Fruit fly (Drosophila melanogaster) whole organism, embryonic: ENCODE results near the gene CG31131.

Source experiments
- ATbp ChIP-seq: fragments of 200-800 bp; sonication (Bioruptor generic); optimal IDR thresholded peaks from 2 replicates; lab custom pipeline; 2017; ENCODE audit warnings: missing biosample characterization, mild to moderate bottlenecking, missing genetic modification characterization, missing genetic modification reagents
- BEAF-32 ChIP-seq: fragments of 200-800 bp; sonication (Bioruptor generic); optimal IDR thresholded peaks from 3 replicates; lab custom pipeline; 2017; ENCODE audit warnings: missing biosample characterization, missing genetic modification characterization, mild to moderate bottlenecking, moderate library complexity, missing genetic modification reagents
- Bgb ChIP-seq: fragments of 200-800 bp; sonication (Bioruptor generic); IDR thresholded peaks from 2 replicates; pipeline ENCODE4 v1.3.6; 2022; ENCODE audit warnings: missing biosample characterization, missing genetic modification characterization; ENCODE audit not compliant: partially characterized antibody
- CG10267 ChIP-seq: fragments of 200-800 bp; sonication (Bioruptor generic); optimal IDR thresholded peaks from 2 replicates; lab custom pipeline; 2018; ENCODE audit warnings: missing biosample characterization, mild to moderate bottlenecking, missing genetic modification characterization, moderate library complexity
- CG12299 ChIP-seq: fragments of 200-800 bp; sonication (Bioruptor generic); optimal IDR thresholded peaks from 2 replicates; lab custom pipeline; 2018; ENCODE audit warnings: missing biosample characterization, mild to moderate bottlenecking, missing genetic modification characterization
- CG13894 ChIP-seq: fragments of 200-800 bp; sonication (Bioruptor generic); optimal IDR thresholded peaks from 3 replicates; lab custom pipeline; 2018; ENCODE audit warnings: missing biosample characterization, mild to moderate bottlenecking, missing genetic modification characterization, moderate library complexity
- CG14860 ChIP-seq: fragments of 200-800 bp; sonication (Bioruptor generic); IDR thresholded peaks from 3 replicates; pipeline ENCODE4 v1.3.6; 2022; ENCODE audit warnings: missing biosample characterization, missing genetic modification characterization; ENCODE audit not compliant: partially characterized antibody
- CG15479 ChIP-seq: fragments of 200-800 bp; sonication (Bioruptor generic); optimal IDR thresholded peaks from 3 replicates; lab custom pipeline; 2019; ENCODE audit warnings: missing biosample characterization, mild to moderate bottlenecking, missing genetic modification characterization, moderate library complexity
- CG1603 ChIP-seq: fragments of 200-800 bp; sonication (Bioruptor generic); optimal IDR thresholded peaks from 2 replicates; lab custom pipeline; 2019; ENCODE audit warnings: missing biosample characterization, mild to moderate bottlenecking, missing genetic modification characterization, moderate library complexity
- CG32772 ChIP-seq: fragments of 200-800 bp; sonication (Bioruptor generic); IDR thresholded peaks from 2 replicates; pipeline ENCODE4 v1.3.6; 2022; ENCODE audit warnings: missing biosample characterization, missing genetic modification characterization
- CG34224 ChIP-seq: fragments of 200-800 bp; sonication (Bioruptor generic); IDR thresholded peaks from 3 replicates; pipeline ENCODE4 v1.3.6; 2022; ENCODE audit warnings: missing biosample characterization, missing genetic modification characterization; ENCODE audit not compliant: partially characterized antibody
- CG4617 ChIP-seq: fragments of 200-800 bp; sonication (Bioruptor generic); optimal IDR thresholded peaks from 3 replicates; lab custom pipeline; 2016; ENCODE audit warnings: missing biosample characterization, missing genetic modification characterization, borderline replicate concordance
- CG6854 ChIP-seq: fragments of 200-800 bp; sonication (Bioruptor generic); optimal IDR thresholded peaks from 3 replicates; lab custom pipeline; 2017; ENCODE audit warnings: missing biosample characterization, mild to moderate bottlenecking, missing genetic modification characterization
- CG7963 ChIP-seq: fragments of 200-800 bp; sonication (Bioruptor generic); IDR thresholded peaks from 3 replicates; pipeline ENCODE4 v1.3.6; 2022; ENCODE audit warnings: missing biosample characterization, missing genetic modification characterization; ENCODE audit not compliant: partially characterized antibody
- CG8281 ChIP-seq: fragments of 200-800 bp; sonication (Bioruptor generic); optimal IDR thresholded peaks from 2 replicates; lab custom pipeline; 2018; ENCODE audit warnings: missing biosample characterization, mild to moderate bottlenecking, missing genetic modification characterization, moderate library complexity
- CG8290 ChIP-seq, 3 experiments: fragments of 200-800 bp; sonication (Bioruptor generic); optimal IDR thresholded peaks; 2 replicates each; lab custom pipeline; 2016 to 2019; ENCODE audit warnings: missing biosample characterization in 3 of 3, missing genetic modification characterization in 3 of 3, mild to moderate bottlenecking in 2 of 3, moderate library complexity in 1 of 3
- CG8359 ChIP-seq: fragments of 200-800 bp; sonication (Bioruptor generic); optimal IDR thresholded peaks from 2 replicates; lab custom pipeline; 2017; ENCODE audit warnings: missing biosample characterization, mild to moderate bottlenecking, missing genetic modification characterization, borderline replicate concordance
- CG9797 ChIP-seq: fragments of 200-800 bp; sonication (Bioruptor generic); optimal IDR thresholded peaks from 3 replicates; lab custom pipeline; 2018; ENCODE audit warnings: missing biosample characterization, mild to moderate bottlenecking, missing genetic modification characterization
- D19B ChIP-seq: fragments of 200-800 bp; sonication (Bioruptor generic); optimal IDR thresholded peaks from 2 replicates; lab custom pipeline; 2017; ENCODE audit warnings: missing biosample characterization, mild to moderate bottlenecking, missing genetic modification characterization
- Hey ChIP-seq: fragments of 200-800 bp; sonication (Bioruptor generic); optimal IDR thresholded peaks from 3 replicates; lab custom pipeline; 2018; ENCODE audit warnings: missing biosample characterization, mild to moderate bottlenecking, missing genetic modification characterization
- HmgZ ChIP-seq: fragments of 200-800 bp; sonication (Bioruptor generic); optimal IDR thresholded peaks from 2 replicates; lab custom pipeline; 2018; ENCODE audit warnings: missing biosample characterization, mild to moderate bottlenecking, missing genetic modification characterization
- Hr39 ChIP-seq: fragments of >200 bp; optimal IDR thresholded peaks from 2 replicates; lab custom pipeline; 2017
- Hr51 ChIP-seq, 2 experiments: fragments of 200-800 bp; sonication (Bioruptor generic); optimal IDR thresholded peaks; 2 replicates in 1 of 2; 3 replicates in 1 of 2; lab custom pipeline; 2016 to 2018; ENCODE audit warnings: missing biosample characterization in 2 of 2, missing genetic modification characterization in 2 of 2, mild to moderate bottlenecking in 1 of 2, moderate library complexity in 1 of 2
- Jarid2 ChIP-seq: fragments of 200-800 bp; sonication (Bioruptor generic); optimal IDR thresholded peaks from 3 replicates; lab custom pipeline; 2017; ENCODE audit warnings: mild to moderate bottlenecking, missing biosample characterization, missing genetic modification reagents, missing genetic modification characterization
- MBD-R2 ChIP-seq: fragments of 200-800 bp; sonication (Bioruptor generic); IDR thresholded peaks from 2 replicates; pipeline ENCODE4 v1.3.6; 2022; ENCODE audit warnings: missing biosample characterization, missing genetic modification characterization
- MESR4 ChIP-seq: fragments of 200-800 bp; sonication (Bioruptor generic); optimal IDR thresholded peaks from 2 replicates; lab custom pipeline; 2018; ENCODE audit warnings: missing biosample characterization, mild to moderate bottlenecking, missing genetic modification characterization, moderate library complexity
- Med ChIP-seq: fragments of 200-800 bp; sonication (Bioruptor generic); peaks from one replicate; lab custom pipeline; 2016; ENCODE audit warnings: missing biosample characterization, missing genetic modification characterization, mild to moderate bottlenecking, inconsistent platforms, moderate library complexity
- Nf-YA ChIP-seq: fragments of 200-800 bp; sonication (Bioruptor generic); IDR thresholded peaks from 2 replicates; pipeline ENCODE4 v1.3.6; 2022; ENCODE audit warnings: missing biosample characterization, missing genetic modification characterization
- Opbp ChIP-seq: fragments of 200-800 bp; sonication (Bioruptor generic); IDR thresholded peaks from 3 replicates; pipeline ENCODE4 v1.3.6; 2022; ENCODE audit warnings: missing biosample characterization, missing genetic modification characterization; ENCODE audit not compliant: partially characterized antibody
- YL-1 ChIP-seq: fragments of 200-800 bp; sonication (Bioruptor generic); optimal IDR thresholded peaks from 3 replicates; lab custom pipeline; 2017; ENCODE audit warnings: missing biosample characterization, mild to moderate bottlenecking, missing genetic modification characterization
- amos ChIP-seq: fragments of 200-800 bp; sonication (Bioruptor generic); IDR thresholded peaks from 2 replicates; pipeline ENCODE4 v1.3.6; 2022; ENCODE audit warnings: missing biosample characterization, missing genetic modification characterization; ENCODE audit not compliant: partially characterized antibody
- chn ChIP-seq: fragments of 200-800 bp; sonication (Bioruptor generic); optimal IDR thresholded peaks from 2 replicates; lab custom pipeline; 2016; ENCODE audit warnings: missing biosample characterization, missing genetic modification characterization
- dm ChIP-seq: fragments of 200-800 bp; sonication (Bioruptor generic); optimal IDR thresholded peaks from 3 replicates; lab custom pipeline; 2016; ENCODE audit warnings: missing biosample characterization, missing genetic modification characterization
- gcm ChIP-seq: fragments of 200-800 bp; sonication (Bioruptor generic); optimal IDR thresholded peaks from 2 replicates; lab custom pipeline; 2019; ENCODE audit warnings: missing biosample characterization, mild to moderate bottlenecking, missing genetic modification characterization, moderate library complexity
- gcm2 ChIP-seq: fragments of 200-800 bp; sonication (Bioruptor generic); optimal IDR thresholded peaks from 2 replicates; lab custom pipeline; 2016; ENCODE audit warnings: missing biosample characterization, missing genetic modification characterization
- gfzf ChIP-seq: fragments of 200-800 bp; sonication (Bioruptor generic); optimal IDR thresholded peaks from 2 replicates; lab custom pipeline; 2016; ENCODE audit warnings: missing biosample characterization, mild to moderate bottlenecking, missing genetic modification characterization, moderate library complexity
- inv ChIP-seq: fragments of 200-800 bp; sonication (Bioruptor generic); IDR thresholded peaks from 2 replicates; pipeline ENCODE4 v1.3.6; 2022; ENCODE audit warnings: missing biosample characterization, missing genetic modification characterization; ENCODE audit not compliant: partially characterized antibody
- klu ChIP-seq: fragments of 200-800 bp; sonication (Bioruptor generic); IDR thresholded peaks from 2 replicates; pipeline ENCODE4 v1.3.6; 2022; ENCODE audit warnings: missing biosample characterization, missing genetic modification characterization
- nerfin-2 ChIP-seq: fragments of 200-800 bp; sonication (Bioruptor generic); IDR thresholded peaks from 2 replicates; pipeline ENCODE4 v1.3.6; 2022; ENCODE audit warnings: missing biosample characterization, missing genetic modification characterization; ENCODE audit not compliant: partially characterized antibody
- phol ChIP-seq: fragments of 200-800 bp; sonication (Bioruptor generic); optimal IDR thresholded peaks from 3 replicates; lab custom pipeline; 2018; ENCODE audit warnings: missing biosample characterization, mild to moderate bottlenecking, missing genetic modification characterization, moderate library complexity
- pnt ChIP-seq: fragments of 200-800 bp; sonication (Bioruptor generic); optimal IDR thresholded peaks from 3 replicates; lab custom pipeline; 2016; ENCODE audit warnings: missing biosample characterization, missing genetic modification characterization
- pzg ChIP-seq: fragments of 200-800 bp; sonication (Bioruptor generic); optimal IDR thresholded peaks from 3 replicates; lab custom pipeline; 2018; ENCODE audit warnings: missing biosample characterization, mild to moderate bottlenecking, missing genetic modification characterization, moderate library complexity
- row ChIP-seq: fragments of 200-800 bp; sonication (Bioruptor generic); IDR thresholded peaks from 3 replicates; pipeline ENCODE4 v1.3.6; 2022; ENCODE audit warnings: missing biosample characterization, missing genetic modification characterization
- sna ChIP-seq: fragments of 200-800 bp; sonication (Bioruptor generic); IDR thresholded peaks from 2 replicates; pipeline ENCODE4 v1.3.6; 2022; ENCODE audit warnings: missing biosample characterization, missing genetic modification characterization; ENCODE audit not compliant: partially characterized antibody
- zfh1 ChIP-seq: fragments of 200-800 bp; sonication (Bioruptor generic); IDR thresholded peaks from 3 replicates; pipeline ENCODE4 v1.3.6; 2022; ENCODE audit warnings: missing biosample characterization, missing genetic modification characterization

The CG31131 gene

dm6 chr3R:27948421-27948906, 14.6 kb downstream of the CG31131 start, which contains the start of gene Gp93 (continued):
- no peak for TF ChIP-seq CG8359
- no peak for TF ChIP-seq pnt (GFP tag; lab: Kevin White, UChicago)
- TF ChIP-seq CG8281 (tag; lab: Kevin White, UChicago) = no peak
- TF ChIP-seq CG12299 (tag; lab: Kevin White, UChicago) = no peak
- TF ChIP-seq Hr39 (lab: Kevin White, UChicago) = no peak
- no peak for TF ChIP-seq CG6854 (GFP tag; lab: Kevin White, UChicago)
- TF ChIP-seq CG14860 (GFP tag; lab: Robert Waterston, UW) = no peak
- no peak for TF ChIP-seq Hey (tag; lab: Kevin White, UChicago)
- no peak for TF ChIP-seq CG7963 (GFP tag; lab: Robert Waterston, UW)

- TF ChIP-seq zfh1 (GFP tag; lab: Robert Waterston, UW) (0 out of 3 replicates have a peak, but pooled peaks have one; percentile 14), CG34224 (GFP tag; lab: Robert Waterston, UW) (peak; percentile 29; the same call in 1 of the 3 replicates), BEAF-32 (GFP tag; lab: Kevin White, UChicago) (peak; percentile 30), CG15479 (GFP tag; lab: Kevin White, UChicago) (peak; percentile 36), ATbp (no peak), Nf-YA (GFP tag; lab: Robert Waterston, UW) (no peak), MESR4 (peak; percentile 74), inv (peak; percentile 19; the same call in 1 of the 2 replicates), chn (GFP tag; lab: Kevin White, UChicago) (peak; percentile 10), CG10267 (tag; lab: Kevin White, UChicago) (no peak), MBD-R2 (peak; percentile 47), nerfin-2 (0 out of 2 replicates have a peak, but pooled peaks have one; percentile 20), gcm (no peak), dm (GFP tag; lab: Kevin White, UChicago) (peak; percentile 62), klu (GFP tag; lab: Robert Waterston, UW) (peak; percentile 16; the same call in 1 of the 2 replicates), D19B (GFP tag; lab: Kevin White, UChicago) (no peak), pzg (GFP tag; lab: Kevin White, UChicago) (peak; percentile 68), Opbp (GFP tag; lab: Robert Waterston, UW) (0 out of 3 replicates have a peak, but pooled peaks have one; percentile 24), row (GFP tag; lab: Robert Waterston, UW) (peak; percentile 5; the same call in 1 of the 3 replicates), amos (GFP tag; lab: Robert Waterston, UW) (peak; percentile 26; the same call in 1 of the 2 replicates), Med (GFP tag; lab: Kevin White, UChicago) (peak; percentile 69), gfzf (peak; percentile 84), YL-1 (GFP tag; lab: Kevin White, UChicago) (peak; percentile 57), CG8290 (GFP tag; optimal IDR thresholded peaks at IDR 0.05; lab: Kevin White, UChicago) (no peak), CG8290 (tag; optimal IDR thresholded peaks at IDR 0.05; lab: Kevin White, UChicago) (peak in 1 of 2 experiments; percentile 35), CG32772 (no peak), CG4617 (GFP tag; lab: Kevin White, UChicago) (peak; percentile 46), sna (GFP tag; lab: Robert Waterston, UW) (0 out of 2 replicates have a peak, but pooled peaks have one; percentile 20), CG1603 (tag; lab: Kevin White, UChicago) (peak; percentile 49), HmgZ (tag; lab: Kevin White, UChicago) (peak; percentile 30), gcm2 (GFP tag; lab: Kevin White, UChicago) (no peak), Bgb (peak; percentile 39; the same call in 1 of the 2 replicates), Jarid2 (GFP tag; lab: Kevin White, UChicago) (peak; percentile 22), phol (tag; lab: Kevin White, UChicago) (no peak), CG13894 (no peak), Hr51 (GFP tag; optimal IDR thresholded peaks at IDR 0.05; lab: Kevin White, UChicago) (no peak), CG9797 (GFP tag; lab: Kevin White, UChicago) (peak; percentile 66)
Measured at dm6 chr3R:27947682-27948245, 15.3 kb downstream of the CG31131 start, which contains the start of gene mfrn. TSS of gene mfrn (minus strand) at chr3R:27948021.
